Worm (Caenorhabditis elegans) whole organism, young adult: ENCODE results near the gene C52B11.5.
"Not testable (repeated sequence)": the region's sequence is repeated elsewhere in the genome, so short reads cannot be mapped to it uniquely, and the experiment has no call there.

Experiments
- B0261.1 ChIP-seq: sonication (generic microtip); optimal IDR thresholded peaks from 2 replicates; lab custom pipeline; 2016; ENCODE audit warnings: mild to moderate bottlenecking, missing genetic modification characterization, moderate library complexity, missing compliant biosample characterization
- B0336.3 ChIP-seq: fragments of 200-800 bp; sonication (Bioruptor generic); IDR thresholded peaks from 2 replicates; pipeline ENCODE4 v1.3.6; 2022; ENCODE audit warnings: missing genetic modification characterization, missing compliant biosample characterization
- C06A6.2 ChIP-seq: fragments of 200-800 bp; sonication (Bioruptor generic); conservative IDR thresholded peaks from 2 replicates; pipeline ENCODE4 v1.3.6; 2022; ENCODE audit warnings: missing genetic modification characterization, missing compliant biosample characterization
- F23B12.7 ChIP-seq: sonication (generic microtip); optimal IDR thresholded peaks from 2 replicates; lab custom pipeline; 2017; ENCODE audit warnings: missing genetic modification characterization, mild to moderate bottlenecking, missing compliant biosample characterization, antibody characterized with exemption, moderate library complexity; ENCODE audit not compliant: insufficient read depth
- F52B5.7 ChIP-seq: sonication (generic microtip); optimal IDR thresholded peaks from 2 replicates; lab custom pipeline; 2016; ENCODE audit warnings: mild to moderate bottlenecking, missing genetic modification characterization, missing compliant biosample characterization
- F57A8.1 ChIP-seq: fragments of 200-800 bp; sonication (Bioruptor generic); optimal IDR thresholded peaks from 2 replicates; lab custom pipeline; 2018; ENCODE audit warnings: mild to moderate bottlenecking, missing genetic modification characterization, moderate library complexity, missing compliant biosample characterization
- K11D2.4 ChIP-seq: fragments of 200-800 bp; sonication (Bioruptor generic); IDR thresholded peaks from 2 replicates; pipeline ENCODE4 v1.3.6; 2022; ENCODE audit warnings: missing genetic modification reagents, missing genetic modification characterization, missing compliant biosample characterization
- Y67H2A.10 ChIP-seq: fragments of 200-800 bp; sonication (Bioruptor generic); conservative IDR thresholded peaks from 2 replicates; pipeline ENCODE4 v1.3.6; 2022; ENCODE audit warnings: missing genetic modification reagents, missing genetic modification characterization, missing compliant biosample characterization
- Y79H2A.3 ChIP-seq: fragments of 200-800 bp; sonication (Bioruptor generic); conservative IDR thresholded peaks from 2 replicates; pipeline ENCODE4 v1.3.6; 2022; ENCODE audit warnings: missing genetic modification reagents, missing genetic modification characterization, missing compliant biosample characterization
- ZK185.1 ChIP-seq: sonication (generic microtip); optimal IDR thresholded peaks from 2 replicates; lab custom pipeline; 2016; ENCODE audit warnings: mild to moderate bottlenecking, missing genetic modification characterization, missing compliant biosample characterization; ENCODE audit not compliant: poor library complexity, severe bottlenecking
- akir-1 ChIP-seq: fragments of 200-800 bp; sonication (Bioruptor generic); optimal IDR thresholded peaks from 2 replicates; lab custom pipeline; 2018; ENCODE audit warnings: mild to moderate bottlenecking, missing genetic modification characterization, moderate library complexity, missing compliant biosample characterization
- aptf-2 ChIP-seq: fragments of 200-800 bp; sonication (Bioruptor generic); conservative IDR thresholded peaks from 2 replicates; pipeline ENCODE4 v1.3.6; 2022; ENCODE audit warnings: missing genetic modification reagents, missing genetic modification characterization, missing compliant biosample characterization
- attf-6 ChIP-seq: fragments of 200-800 bp; sonication (Bioruptor generic); IDR thresholded peaks from 2 replicates; pipeline ENCODE4 v1.3.6; 2022; ENCODE audit warnings: missing genetic modification reagents, missing genetic modification characterization, missing compliant biosample characterization
- bed-1 ChIP-seq: fragments of 200-800 bp; sonication (Bioruptor generic); IDR thresholded peaks from 2 replicates; pipeline ENCODE4 v1.3.6; 2022; ENCODE audit warnings: missing genetic modification reagents, missing genetic modification characterization, missing compliant biosample characterization
- ccch-3 ChIP-seq: fragments of 200-800 bp; sonication (Bioruptor generic); optimal IDR thresholded peaks from 2 replicates; lab custom pipeline; 2018; ENCODE audit warnings: mild to moderate bottlenecking, missing genetic modification characterization, missing compliant biosample characterization
- ceh-79 ChIP-seq: sonication (generic microtip); optimal IDR thresholded peaks from 2 replicates; lab custom pipeline; 2017; ENCODE audit warnings: mild to moderate bottlenecking, missing genetic modification characterization, missing compliant biosample characterization
- ceh-91 ChIP-seq: fragments of 200-800 bp; sonication (Bioruptor generic); IDR thresholded peaks from 2 replicates; pipeline ENCODE4 v1.3.6; 2022; ENCODE audit warnings: missing genetic modification reagents, missing genetic modification characterization, missing compliant biosample characterization
- dox-1 ChIP-seq: fragments of 200-800 bp; sonication (Bioruptor generic); IDR thresholded peaks from 2 replicates; pipeline ENCODE4 v1.3.6; 2022; ENCODE audit warnings: missing genetic modification reagents, missing genetic modification characterization, missing compliant biosample characterization
- ekl-4 ChIP-seq: fragments of 200-800 bp; sonication (Bioruptor generic); IDR thresholded peaks from 2 replicates; pipeline ENCODE4 v1.3.6; 2022; ENCODE audit warnings: missing genetic modification reagents, missing genetic modification characterization, missing compliant biosample characterization
- hmg-20 ChIP-seq: fragments of 200-800 bp; sonication (Bioruptor generic); IDR thresholded peaks from 2 replicates; pipeline ENCODE4 v1.3.6; 2022; ENCODE audit warnings: missing genetic modification reagents, missing genetic modification characterization, missing compliant biosample characterization
- let-607 ChIP-seq, 2 experiments: fragments of 200-800 bp in 1 of 2; sonication (Bioruptor generic) in 1 of 2; sonication (generic microtip) in 1 of 2; optimal IDR thresholded peaks; 2 replicates each; lab custom pipeline; 2016 to 2018; ENCODE audit warnings: mild to moderate bottlenecking in 2 of 2, missing compliant biosample characterization in 2 of 2, missing genetic modification characterization in 2 of 2, moderate library complexity in 2 of 2, missing genotype in 1 of 2
- lin-26 ChIP-seq: fragments of 200-800 bp; sonication (Bioruptor generic); IDR thresholded peaks from 2 replicates; pipeline ENCODE4 v1.3.6; 2022; ENCODE audit warnings: missing genetic modification reagents, missing genetic modification characterization, missing compliant biosample characterization
- madf-3 ChIP-seq: fragments of 200-800 bp; sonication (Bioruptor generic); IDR thresholded peaks from 2 replicates; pipeline ENCODE4 v1.3.6; 2022; ENCODE audit warnings: missing genetic modification reagents, missing genetic modification characterization, missing compliant biosample characterization
- mcd-1 ChIP-seq: fragments of 200-800 bp; sonication (Bioruptor generic); IDR thresholded peaks from 2 replicates; pipeline ENCODE4 v1.3.6; 2022; ENCODE audit warnings: missing genetic modification reagents, missing genetic modification characterization, missing compliant biosample characterization
- nfyb-1 ChIP-seq: fragments of 200-800 bp; sonication (Bioruptor generic); IDR thresholded peaks from 2 replicates; pipeline ENCODE4 v1.3.6; 2022; ENCODE audit warnings: missing genetic modification reagents, missing genetic modification characterization, missing compliant biosample characterization
- rcor-1 ChIP-seq: fragments of 200-800 bp; sonication (Bioruptor generic); IDR thresholded peaks from 2 replicates; pipeline ENCODE4 v1.3.6; 2022; ENCODE audit warnings: missing genetic modification reagents, missing genetic modification characterization, missing compliant biosample characterization
- rpc-1 ChIP-seq, 2 experiments: fragments of 150-350 bp in 1 of 2; sonication (generic microtip) in 1 of 2; optimal IDR thresholded peaks; 2 replicates each; lab custom pipeline; 2014 to 2018; ENCODE audit warnings: missing biosample characterization in 1 of 2, missing genetic modification characterization in 1 of 2, missing genetic modification reagents in 1 of 2, missing genotype in 1 of 2
- sea-2 ChIP-seq: fragments of 200-800 bp; sonication (Bioruptor generic); IDR thresholded peaks from 2 replicates; pipeline ENCODE4 v1.3.6; 2022; ENCODE audit warnings: missing genetic modification characterization, missing compliant biosample characterization
- tbx-9 ChIP-seq: sonication (generic microtip); optimal IDR thresholded peaks from 2 replicates; lab custom pipeline; 2016; ENCODE audit warnings: borderline replicate concordance, missing genetic modification characterization, inconsistent platforms, missing compliant biosample characterization
- ztf-22 ChIP-seq: fragments of 200-800 bp; sonication (Bioruptor generic); optimal IDR thresholded peaks from 2 replicates; lab custom pipeline; 2018; ENCODE audit warnings: mild to moderate bottlenecking, missing genetic modification characterization, moderate library complexity, missing compliant biosample characterization

Gene C52B11.5

ce11 chrX:1223089-1223488, 49.5 kb upstream of the C52B11.5 start:
- TF ChIP-seq B0261.1 (tag; lab: Kevin White, UChicago) (no peak), ztf-22 (no peak), bed-1 (0 out of 2 replicates have a peak, but pooled peaks have one; percentile 74)

- TF ChIP-seq ceh-91 (no peak), Y67H2A.10 (GFP tag; lab: Robert Waterston, UW) (no peak), rcor-1 (no peak), tbx-9 (tag; lab: Kevin White, UChicago) (no peak), sea-2 (GFP tag; lab: Robert Waterston, UW) (no peak), aptf-2 (GFP tag; lab: Robert Waterston, UW) (no peak), dox-1 (GFP tag; lab: Robert Waterston, UW) (no peak), ZK185.1 (tag; lab: Kevin White, UChicago) (no peak), mcd-1 (GFP tag; lab: Robert Waterston, UW) (no peak)
Measured at ce11 chrX:1223841-1224240, 48.7 kb upstream of the C52B11.5 start.

- no peak for TF ChIP-seq B0336.3 (GFP tag; lab: Robert Waterston, UW)
- TF ChIP-seq C06A6.2 (GFP tag; lab: Robert Waterston, UW) = no peak
- TF ChIP-seq Y79H2A.3 (GFP tag; lab: Robert Waterston, UW) = no peak
- TF ChIP-seq ekl-4 = no peak
- no peak for TF ChIP-seq let-607 (tag; optimal IDR thresholded peaks at IDR 0.05; lab: Kevin White, UChicago)
- no peak for TF ChIP-seq K11D2.4 (GFP tag; lab: Robert Waterston, UW)
- TF ChIP-seq F57A8.1 (GFP tag; lab: Kevin White, UChicago) = no peak
- TF ChIP-seq, all 124 proteins: peak for 0
Measured at ce11 chrX:1230658-1231057, 41.9 kb upstream of the C52B11.5 start, which contains the start of gene C46H3.2. Gene C46H3.2 (minus strand): TSS chrX:1230758.

- no peak for TF ChIP-seq bed-1
- no peak for TF ChIP-seq sea-2 (GFP tag; lab: Robert Waterston, UW)
- no peak for TF ChIP-seq attf-6
- no peak for TF ChIP-seq hmg-20 (GFP tag; lab: Robert Waterston, UW)
- TF ChIP-seq ceh-79 = no peak
- no peak for TF ChIP-seq ccch-3 (GFP tag; lab: Kevin White, UChicago)
- TF ChIP-seq madf-3 (GFP tag; lab: Robert Waterston, UW) = no peak
Measured at ce11 chrX:1232074-1232473, 40.5 kb upstream of the C52B11.5 start.

ce11 chrX:1233889-1234288, 38.7 kb upstream of the C52B11.5 start:
- TF ChIP-seq lin-26 (GFP tag; lab: Robert Waterston, UW) (0 out of 2 replicates have a peak, but pooled peaks have one; percentile 49), rpc-1 (tag; optimal IDR thresholded peaks at IDR 0.05; lab: Kevin White, UChicago) (peak; percentile 28), dox-1 (GFP tag; lab: Robert Waterston, UW) (0 out of 2 replicates have a peak, but pooled peaks have one; percentile 39)
- not testable (repeated sequence) for TF ChIP-seq rpc-1 (optimal IDR thresholded peaks at IDR 0.05; lab: Kevin White, UChicago)

- no peak for TF ChIP-seq F52B5.7
- no peak for TF ChIP-seq F23B12.7 (tag; lab: Kevin White, UChicago)
- no peak for TF ChIP-seq nfyb-1 (GFP tag; lab: Robert Waterston, UW)
- no peak for TF ChIP-seq akir-1 (GFP tag; lab: Kevin White, UChicago)
- no peak for TF ChIP-seq ekl-4
Measured at ce11 chrX:1238803-1239202, 33.8 kb upstream of the C52B11.5 start, which contains the start of gene C25G6.3. Gene C25G6.3 (minus strand): TSS chrX:1238903.
